Worm (Caenorhabditis elegans): ENCODE results near the gene M03F8.6.

M03F8.6 gene

ce11 chrV:5991490-5992069, 36.9 kb upstream of the M03F8.6 start (continued):
- TF ChIP-seq nhr-42 (GFP tag; IDR thresholded peaks at IDR 0.05) (no peak), ceh-20 (GFP tag; IDR thresholded peaks at IDR 0.05) (peak; percentile 49; the same call in 1 of the 2 replicates), dpl-1 (GFP tag; optimal IDR thresholded peaks at IDR 0.05) (no peak), nhr-10 (tag; optimal IDR thresholded peaks at IDR 0.05) (no peak), daf-16 (GFP tag; optimal IDR thresholded peaks at IDR 0.05) (no peak), daf-16 (tag; optimal IDR thresholded peaks at IDR 0.05) (peak; percentile 68), nhr-11 (tag; optimal IDR thresholded peaks at IDR 0.05) (peak; percentile 67), lin-1 (GFP tag; IDR thresholded peaks at IDR 0.05) (no peak), zip-2 (tag; optimal IDR thresholded peaks at IDR 0.05) (no peak), madf-9 (GFP tag; conservative IDR thresholded peaks at IDR 0.05) (no peak), nhr-28 (tag; optimal IDR thresholded peaks at IDR 0.05) (peak; percentile 80), T20F7.1 (GFP tag; optimal IDR thresholded peaks at IDR 0.05) (peak; percentile 30), mdt-29 (GFP tag; IDR thresholded peaks at IDR 0.05) (no peak), ctbp-1 (GFP tag; IDR thresholded peaks at IDR 0.05) (peak; percentile 56; the same call in 1 of the 2 replicates), arid-1 (GFP tag; conservative IDR thresholded peaks at IDR 0.05) (no peak), pqm-1 (tag; optimal IDR thresholded peaks at IDR 0.05) (peak; percentile 61), hmg-1.1 (GFP tag; IDR thresholded peaks at IDR 0.05) (peak; percentile 69), ztf-7 (tag; optimal IDR thresholded peaks at IDR 0.05) (no peak), spr-3 (GFP tag; optimal IDR thresholded peaks at IDR 0.05) (no peak), cey-2 (tag; optimal IDR thresholded peaks at IDR 0.05; ENCODE audit: borderline replicate concordance, insufficient read depth) (no peak), ceh-82 (tag; optimal IDR thresholded peaks at IDR 0.05) (no peak), F10B5.3 (tag; optimal IDR thresholded peaks at IDR 0.05) (no peak), lin-15B (tag; optimal IDR thresholded peaks at IDR 0.05) (no peak), madf-5 (GFP tag; IDR thresholded peaks at IDR 0.05) (no peak), jun-1 (tag; optimal IDR thresholded peaks at IDR 0.05) (no peak), daf-19 (GFP tag; conservative IDR thresholded peaks at IDR 0.05) (no peak), nhr-77 (tag; optimal IDR thresholded peaks at IDR 0.05) (peak; percentile 3), nhr-41 (GFP tag; IDR thresholded peaks at IDR 0.05) (no peak), mdl-1 (tag; optimal IDR thresholded peaks at IDR 0.05) (peak in 1 of 2 experiments; percentile 43), ceh-44 (GFP tag; IDR thresholded peaks at IDR 0.05) (no peak), ama-1 (optimal IDR thresholded peaks at IDR 0.05) (no peak), ceh-62 (tag; optimal IDR thresholded peaks at IDR 0.05) (no peak), zag-1 (tag; optimal IDR thresholded peaks at IDR 0.05) (no peak), zfp-2 (tag; optimal IDR thresholded peaks at IDR 0.05) (no peak), sdz-12 (GFP tag; optimal IDR thresholded peaks at IDR 0.05) (no peak), spr-1 (tag; optimal IDR thresholded peaks at IDR 0.05) (no peak), dmd-8 (GFP tag; IDR thresholded peaks at IDR 0.05) (no peak), egl-27 (tag; optimal IDR thresholded peaks at IDR 0.05) (no peak), F44E2.7 (GFP tag; IDR thresholded peaks at IDR 0.05) (no peak), php-3 (GFP tag; IDR thresholded peaks at IDR 0.05) (peak; percentile 83), tra-1 (GFP tag; IDR thresholded peaks at IDR 0.05) (no peak), mxl-3 (GFP tag; optimal IDR thresholded peaks at IDR 0.05) (peak; percentile 34), T26A8.4 (GFP tag; IDR thresholded peaks at IDR 0.05) (no peak), dve-1 (tag; optimal IDR thresholded peaks at IDR 0.05; ENCODE audit: insufficient read depth) (peak; percentile 24), hlh-11 (tag; optimal IDR thresholded peaks at IDR 0.05) (peak; percentile 43), ceh-28 (tag; optimal IDR thresholded peaks at IDR 0.05) (peak; percentile 27), fkh-10 (GFP tag; optimal IDR thresholded peaks at IDR 0.05) (no peak), tag-97 (GFP tag; IDR thresholded peaks at IDR 0.05) (no peak), zfp-3 (GFP tag; conservative IDR thresholded peaks at IDR 0.05) (no peak), ztf-11 (tag; optimal IDR thresholded peaks at IDR 0.05) (no peak), daf-8 (GFP tag; IDR thresholded peaks at IDR 0.05) (no peak), nhr-102 (tag; optimal IDR thresholded peaks at IDR 0.05) (no peak), ZK546.5 (tag; optimal IDR thresholded peaks at IDR 0.05) (no peak)
